Fruit fly (Drosophila melanogaster) Kc167 (cell line): Measurements from ENCODE around the gene Tango6.

ENCODE experiments used
- Sin3A ChIP-seq: fragments of >200 bp; optimal IDR thresholded peaks from 2 replicates; lab custom pipeline; 2018; ENCODE audit warnings: missing external identifiers
- ttk ChIP-seq: sonication (Bioruptor generic); optimal IDR thresholded peaks from 2 replicates; lab custom pipeline; 2017; ENCODE audit warnings: missing external identifiers

dm6 chr2L:18945765-18946552 lies 22.9 kb upstream of the Tango6 start, which contains the start of gene CG46304:
- TF ChIP-seq Sin3A (no peak), ttk (no peak)
